Worm (Caenorhabditis elegans) whole organism, young adult: ENCODE data around the gene F10D7.11.

Experiments
- B0336.3 ChIP-seq: fragments of 200-800 bp; sonication (Bioruptor generic); IDR thresholded peaks from 2 replicates; pipeline ENCODE4 v1.3.6; 2022; ENCODE audit warnings: missing genetic modification characterization, missing compliant biosample characterization
- F23B12.7 ChIP-seq: sonication (generic microtip); optimal IDR thresholded peaks from 2 replicates; lab custom pipeline; 2017; ENCODE audit warnings: missing genetic modification characterization, mild to moderate bottlenecking, missing compliant biosample characterization, antibody characterized with exemption, moderate library complexity; ENCODE audit not compliant: insufficient read depth
- F57C9.4 ChIP-seq: sonication (generic microtip); optimal IDR thresholded peaks from 2 replicates; lab custom pipeline; 2017; ENCODE audit warnings: mild to moderate bottlenecking, missing genetic modification characterization, missing compliant biosample characterization
- T26A5.8 ChIP-seq: sonication (generic microtip); optimal IDR thresholded peaks from 2 replicates; lab custom pipeline; 2016; ENCODE audit warnings: missing genetic modification characterization, missing compliant biosample characterization
- aptf-3 ChIP-seq: fragments of 200-800 bp; sonication (Bioruptor generic); IDR thresholded peaks from 2 replicates; pipeline ENCODE4 v1.3.6; 2022; ENCODE audit warnings: missing genetic modification characterization, missing compliant biosample characterization
- athp-1 ChIP-seq: sonication (generic microtip); optimal IDR thresholded peaks from 2 replicates; lab custom pipeline; 2017; ENCODE audit warnings: mild to moderate bottlenecking, missing genetic modification characterization, missing compliant biosample characterization
- bed-1 ChIP-seq: fragments of 200-800 bp; sonication (Bioruptor generic); IDR thresholded peaks from 2 replicates; pipeline ENCODE4 v1.3.6; 2022; ENCODE audit warnings: missing genetic modification reagents, missing genetic modification characterization, missing compliant biosample characterization
- ccch-3 ChIP-seq: fragments of 200-800 bp; sonication (Bioruptor generic); optimal IDR thresholded peaks from 2 replicates; lab custom pipeline; 2018; ENCODE audit warnings: mild to moderate bottlenecking, missing genetic modification characterization, missing compliant biosample characterization
- ceh-100 ChIP-seq: fragments of 200-800 bp; sonication (Bioruptor generic); IDR thresholded peaks from 2 replicates; pipeline ENCODE4 v1.3.6; 2022; ENCODE audit warnings: missing genetic modification reagents, missing genetic modification characterization, missing compliant biosample characterization
- chd-7 ChIP-seq: sonication (generic microtip); optimal IDR thresholded peaks from 2 replicates; lab custom pipeline; 2016; ENCODE audit warnings: mild to moderate bottlenecking, missing genetic modification characterization, moderate library complexity, missing compliant biosample characterization
- dpl-1 ChIP-seq: fragments of 150-350 bp; optimal IDR thresholded peaks from 2 replicates; lab custom pipeline; 2014; ENCODE audit warnings: missing biosample characterization, missing genetic modification reagents, missing genetic modification characterization
- egl-18 ChIP-seq: fragments of 200-800 bp; sonication (Bioruptor generic); IDR thresholded peaks from 2 replicates; pipeline ENCODE4 v1.3.6; 2022; ENCODE audit warnings: missing genetic modification reagents, missing genetic modification characterization, missing compliant biosample characterization
- him-1 ChIP-seq: sonication (generic microtip); optimal IDR thresholded peaks from 2 replicates; lab custom pipeline; 2016; ENCODE audit warnings: missing genotype, missing genetic modification reagents, missing genetic modification characterization, missing compliant biosample characterization
- hlh-12 ChIP-seq: sonication (generic microtip); optimal IDR thresholded peaks from 2 replicates; lab custom pipeline; 2016; ENCODE audit warnings: missing genetic modification characterization, missing compliant biosample characterization
- hmg-1.2 ChIP-seq: fragments of 200-800 bp; sonication (Bioruptor generic); IDR thresholded peaks from 2 replicates; pipeline ENCODE4 v1.3.6; 2022; ENCODE audit warnings: missing genetic modification reagents, missing genetic modification characterization, missing compliant biosample characterization
- hmg-20 ChIP-seq: fragments of 200-800 bp; sonication (Bioruptor generic); IDR thresholded peaks from 2 replicates; pipeline ENCODE4 v1.3.6; 2022; ENCODE audit warnings: missing genetic modification reagents, missing genetic modification characterization, missing compliant biosample characterization
- lin-54 ChIP-seq: fragments of 200-800 bp; sonication (Bioruptor generic); optimal IDR thresholded peaks from 2 replicates; lab custom pipeline; 2018; ENCODE audit warnings: mild to moderate bottlenecking, missing genetic modification characterization, missing compliant biosample characterization
- lsy-27 ChIP-seq: sonication (generic microtip); optimal IDR thresholded peaks from 2 replicates; lab custom pipeline; 2017; ENCODE audit warnings: missing genetic modification characterization, mild to moderate bottlenecking, missing compliant biosample characterization, antibody characterized with exemption, missing genotype, borderline replicate concordance; ENCODE audit not compliant: insufficient read depth
- madf-6 ChIP-seq: fragments of 200-800 bp; sonication (Bioruptor generic); IDR thresholded peaks from 2 replicates; pipeline ENCODE4 v1.3.6; 2022; ENCODE audit warnings: missing genetic modification reagents, missing genetic modification characterization, missing compliant biosample characterization
- mcd-1 ChIP-seq: fragments of 200-800 bp; sonication (Bioruptor generic); IDR thresholded peaks from 2 replicates; pipeline ENCODE4 v1.3.6; 2022; ENCODE audit warnings: missing genetic modification reagents, missing genetic modification characterization, missing compliant biosample characterization
- mel-28 ChIP-seq: sonication (generic microtip); optimal IDR thresholded peaks from 2 replicates; lab custom pipeline; 2016; ENCODE audit warnings: borderline replicate concordance, mild to moderate bottlenecking, missing genetic modification characterization, missing compliant biosample characterization
- nfya-1 ChIP-seq: sonication (generic microtip); optimal IDR thresholded peaks from 2 replicates; lab custom pipeline; 2017; ENCODE audit warnings: antibody characterized with exemption, missing compliant biosample characterization, missing genetic modification characterization, borderline replicate concordance; ENCODE audit not compliant: insufficient read depth
- nfya-2 ChIP-seq: fragments of 200-800 bp; sonication (Bioruptor generic); IDR thresholded peaks from 2 replicates; pipeline ENCODE4 v1.3.6; 2022; ENCODE audit warnings: missing genetic modification reagents, missing genetic modification characterization, missing compliant biosample characterization
- nfyb-1 ChIP-seq: fragments of 200-800 bp; sonication (Bioruptor generic); IDR thresholded peaks from 2 replicates; pipeline ENCODE4 v1.3.6; 2022; ENCODE audit warnings: missing genetic modification reagents, missing genetic modification characterization, missing compliant biosample characterization
- nhr-27 ChIP-seq: fragments of 200-800 bp; sonication (Bioruptor generic); optimal IDR thresholded peaks from 2 replicates; lab custom pipeline; 2018; ENCODE audit warnings: mild to moderate bottlenecking, missing genetic modification characterization, moderate library complexity, missing compliant biosample characterization
- nhr-80 ChIP-seq: sonication (generic microtip); optimal IDR thresholded peaks from 2 replicates; lab custom pipeline; 2016; ENCODE audit warnings: missing genetic modification characterization, missing compliant biosample characterization
- rpc-1 ChIP-seq, 2 experiments: fragments of 150-350 bp in 1 of 2; sonication (generic microtip) in 1 of 2; optimal IDR thresholded peaks; 2 replicates each; lab custom pipeline; 2014 to 2018; ENCODE audit warnings: missing biosample characterization in 1 of 2, missing genetic modification characterization in 1 of 2, missing genetic modification reagents in 1 of 2, missing genotype in 1 of 2
- tlf-1 ChIP-seq: fragments of 200-800 bp; sonication (Bioruptor generic); optimal IDR thresholded peaks from 2 replicates; lab custom pipeline; 2018; ENCODE audit warnings: mild to moderate bottlenecking, missing genetic modification characterization, missing compliant biosample characterization
- zfh-2 ChIP-seq: fragments of 200-800 bp; sonication (Bioruptor generic); conservative IDR thresholded peaks from 2 replicates; pipeline ENCODE4 v1.3.6; 2022; ENCODE audit warnings: missing genetic modification reagents, missing genetic modification characterization, missing compliant biosample characterization
- zim-3 ChIP-seq: sonication (generic microtip); optimal IDR thresholded peaks from 2 replicates; lab custom pipeline; 2017; ENCODE audit warnings: mild to moderate bottlenecking, missing genetic modification characterization, moderate library complexity, missing compliant biosample characterization
- ztf-25 ChIP-seq: fragments of 200-800 bp; sonication (Bioruptor generic); IDR thresholded peaks from 2 replicates; pipeline ENCODE4 v1.3.6; 2022; ENCODE audit warnings: missing genetic modification reagents, missing genetic modification characterization, missing compliant biosample characterization
- ztf-3 ChIP-seq: fragments of 200-800 bp; sonication (Bioruptor generic); optimal IDR thresholded peaks from 2 replicates; lab custom pipeline; 2018; ENCODE audit warnings: mild to moderate bottlenecking, missing genetic modification characterization, missing compliant biosample characterization
- ztf-6 ChIP-seq: fragments of 200-800 bp; sonication (Bioruptor generic); IDR thresholded peaks from 2 replicates; pipeline ENCODE4 v1.3.6; 2022; ENCODE audit warnings: missing genetic modification reagents, missing genetic modification characterization, missing compliant biosample characterization

F10D7.11 gene

ce11 chrX:17379675-17380074 is 17.0 kb downstream of the F10D7.11 start, which contains the start of gene F10D7.10:
Gene F10D7.10 (minus strand): TSS chrX:17379775.
- no peak for TF ChIP-seq hlh-12 (tag; lab: Kevin White, UChicago)
- TF ChIP-seq nfya-2 (GFP tag; lab: Robert Waterston, UW), result no peak
- TF ChIP-seq nhr-27 (tag; lab: Kevin White, UChicago), result no peak
- no peak for TF ChIP-seq lsy-27 (tag; lab: Kevin White, UChicago)
- TF ChIP-seq aptf-3, result no peak
- TF ChIP-seq bed-1 (GFP tag; lab: Robert Waterston, UW), result no peak
- no peak for TF ChIP-seq nhr-80
- TF ChIP-seq hmg-20 (GFP tag; lab: Robert Waterston, UW), result no peak
- TF ChIP-seq madf-6, result no peak
- TF ChIP-seq F23B12.7 (tag; lab: Kevin White, UChicago), result no peak
- TF ChIP-seq ztf-6 (GFP tag; lab: Robert Waterston, UW), result no peak
- TF ChIP-seq B0336.3 (GFP tag; lab: Robert Waterston, UW), result no peak
- TF ChIP-seq mcd-1 (GFP tag; lab: Robert Waterston, UW), result no peak
- no peak for TF ChIP-seq tlf-1 (GFP tag; lab: Kevin White, UChicago)
- no peak for TF ChIP-seq egl-18 (GFP tag; lab: Robert Waterston, UW)
- TF ChIP-seq chd-7 (tag; lab: Kevin White, UChicago), result no peak
- no peak for TF ChIP-seq rpc-1 (optimal IDR thresholded peaks at IDR 0.05; lab: Kevin White, UChicago)
- no peak for TF ChIP-seq rpc-1 (tag; optimal IDR thresholded peaks at IDR 0.05; lab: Kevin White, UChicago)
- no peak for TF ChIP-seq athp-1

- TF ChIP-seq mel-28 (tag; lab: Kevin White, UChicago) (no peak), ccch-3 (no peak)
Measured at ce11 chrX:17381975-17382374, 19.3 kb downstream of the F10D7.11 start, which contains the start of gene F10D7.4. Gene F10D7.4 (minus strand): TSS chrX:17382075.

- TF ChIP-seq dpl-1 (GFP tag; lab: Kevin White, UChicago), result no peak
- no peak for TF ChIP-seq T26A5.8 (tag; lab: Kevin White, UChicago)
- peak; percentile 80 for TF ChIP-seq zfh-2 (GFP tag; lab: Robert Waterston, UW)
Measured at ce11 chrX:17384343-17384742, 21.7 kb downstream of the F10D7.11 start.

ce11 chrX:17385102-17385501 is 22.5 kb downstream of the F10D7.11 start:
- TF ChIP-seq ztf-25 (GFP tag; lab: Robert Waterston, UW), result no peak
- TF ChIP-seq him-1 (tag; lab: Kevin White, UChicago), result no peak
- no peak for TF ChIP-seq hmg-1.2 (GFP tag; lab: Robert Waterston, UW)
- TF ChIP-seq rpc-1 (optimal IDR thresholded peaks at IDR 0.05; lab: Kevin White, UChicago), result no peak
- TF ChIP-seq rpc-1 (tag; optimal IDR thresholded peaks at IDR 0.05; lab: Kevin White, UChicago), result no peak
- TF ChIP-seq B0336.3 (GFP tag; lab: Robert Waterston, UW), result no peak
- no peak for TF ChIP-seq lin-54 (GFP tag; lab: Kevin White, UChicago)
- TF ChIP-seq nfya-1, result no peak
- TF ChIP-seq nhr-80, result no peak
- TF ChIP-seq nfyb-1, result no peak
- no peak for TF ChIP-seq zim-3 (tag; lab: Kevin White, UChicago)
- no peak for TF ChIP-seq ztf-3 (GFP tag; lab: Kevin White, UChicago)
- TF ChIP-seq, all 124 proteins: peak for 0

- TF ChIP-seq nhr-80 (peak; percentile 17), F57C9.4 (tag; lab: Kevin White, UChicago) (no peak), ceh-100 (GFP tag; lab: Robert Waterston, UW) (no peak)
Measured at ce11 chrX:17386130-17386529, 23.5 kb downstream of the F10D7.11 start.
